Worm (Caenorhabditis elegans) whole organism, L3 larva: ENCODE data around the gene scly-1.

Experiments used
- ceh-16 ChIP-seq: sonication (generic microtip); optimal IDR thresholded peaks from 2 replicates; lab custom pipeline; 2017; ENCODE audit warnings: missing biosample characterization, missing genetic modification characterization
- daf-12 ChIP-seq: fragments of 150-350 bp; optimal IDR thresholded peaks from 2 replicates; lab custom pipeline; 2014; ENCODE audit warnings: missing biosample characterization, missing genetic modification reagents, missing genetic modification characterization
- egl-27 ChIP-seq: sonication (generic microtip); optimal IDR thresholded peaks from 4 replicates; lab custom pipeline; 2017; ENCODE audit warnings: missing biosample characterization, missing genetic modification reagents, missing genetic modification characterization
- egl-5 ChIP-seq: fragments of 150-350 bp; optimal IDR thresholded peaks from 2 replicates; lab custom pipeline; 2017; ENCODE audit warnings: missing biosample characterization, missing genetic modification reagents, missing genetic modification characterization, inconsistent platforms
- elt-1 ChIP-seq: fragments of 150-350 bp; optimal IDR thresholded peaks from 2 replicates; lab custom pipeline; 2014; ENCODE audit warnings: missing biosample characterization, missing genetic modification characterization
- elt-2 ChIP-seq: sonication (generic microtip); optimal IDR thresholded peaks from 2 replicates; lab custom pipeline; 2016; ENCODE audit warnings: missing genetic modification reagents, mild to moderate bottlenecking, missing genetic modification characterization, missing compliant biosample characterization
- elt-3 ChIP-seq, 3 experiments: fragments of 150-350 bp in 1 of 3; sonication (generic microtip) in 2 of 3; optimal IDR thresholded peaks; 2 replicates in 2 of 3; 4 replicates in 1 of 3; lab custom pipeline; 2014 to 2017; ENCODE audit warnings: missing biosample characterization in 3 of 3, missing genetic modification characterization in 3 of 3
- eor-1 ChIP-seq, 2 experiments: fragments of 150-350 bp; optimal IDR thresholded peaks; 2 replicates each; lab custom pipeline; 2014 to 2018; ENCODE audit warnings: missing biosample characterization in 2 of 2, missing genetic modification characterization in 2 of 2
- fkh-10 ChIP-seq: sonication (generic microtip); optimal IDR thresholded peaks from 2 replicates; lab custom pipeline; 2017; ENCODE audit warnings: missing biosample characterization, missing genetic modification reagents, missing genetic modification characterization
- fkh-2 ChIP-seq: fragments of 150-350 bp; optimal IDR thresholded peaks from 2 replicates; lab custom pipeline; 2014; ENCODE audit warnings: missing biosample characterization, missing genetic modification reagents, missing genetic modification characterization
- fos-1 ChIP-seq: fragments of 150-350 bp; optimal IDR thresholded peaks from 2 replicates; lab custom pipeline; 2014; ENCODE audit warnings: missing biosample characterization, missing genetic modification characterization
- jun-1 ChIP-seq: fragments of 150-350 bp; optimal IDR thresholded peaks from 2 replicates; lab custom pipeline; 2014; ENCODE audit warnings: missing biosample characterization, missing genetic modification reagents, missing genetic modification characterization
- lin-15B ChIP-seq: fragments of 150-350 bp; optimal IDR thresholded peaks from 2 replicates; lab custom pipeline; 2014; ENCODE audit warnings: missing biosample characterization, missing genetic modification characterization
- lin-39 ChIP-seq: fragments of 150-350 bp; optimal IDR thresholded peaks from 2 replicates; lab custom pipeline; 2018; ENCODE audit warnings: missing biosample characterization, missing genetic modification reagents, missing genetic modification characterization
- lsy-12 ChIP-seq: sonication (generic microtip); optimal IDR thresholded peaks from 2 replicates; lab custom pipeline; 2016; ENCODE audit warnings: mild to moderate bottlenecking, missing genetic modification characterization, missing compliant biosample characterization
- mml-1 ChIP-seq: fragments of 150-350 bp; sonication (generic microtip); optimal IDR thresholded peaks from 3 replicates; lab custom pipeline; 2014; ENCODE audit warnings: missing biosample characterization, missing genetic modification characterization
- nfya-1 ChIP-seq: sonication (generic microtip); optimal IDR thresholded peaks from 2 replicates; lab custom pipeline; 2017; ENCODE audit warnings: missing genetic modification characterization, mild to moderate bottlenecking, missing compliant biosample characterization, antibody characterized with exemption, moderate library complexity; ENCODE audit not compliant: insufficient read depth
- nhr-11 ChIP-seq: fragments of 150-350 bp; optimal IDR thresholded peaks from 2 replicates; lab custom pipeline; 2014; ENCODE audit warnings: missing biosample characterization, missing genetic modification characterization
- nhr-12 ChIP-seq: fragments of 150-350 bp; optimal IDR thresholded peaks from 2 replicates; lab custom pipeline; 2014; ENCODE audit warnings: missing biosample characterization, missing genetic modification characterization
- nhr-23 ChIP-seq: fragments of 150-350 bp; optimal IDR thresholded peaks from 2 replicates; lab custom pipeline; 2014; ENCODE audit warnings: missing biosample characterization, missing genetic modification reagents, missing genetic modification characterization
- nhr-237 ChIP-seq: fragments of 150-350 bp; optimal IDR thresholded peaks from 2 replicates; lab custom pipeline; 2014; ENCODE audit warnings: missing biosample characterization, missing genetic modification characterization
- nhr-28 ChIP-seq: fragments of 150-350 bp; optimal IDR thresholded peaks from 2 replicates; lab custom pipeline; 2014; ENCODE audit warnings: missing biosample characterization, missing genetic modification characterization
- nhr-43 ChIP-seq: sonication (generic microtip); optimal IDR thresholded peaks from 2 replicates; lab custom pipeline; 2016; ENCODE audit warnings: mild to moderate bottlenecking, missing genetic modification characterization, missing compliant biosample characterization; ENCODE audit not compliant: poor library complexity, severe bottlenecking
- pqm-1 ChIP-seq: fragments of 150-350 bp; optimal IDR thresholded peaks from 2 replicates; lab custom pipeline; 2017; ENCODE audit warnings: missing biosample characterization, missing genetic modification characterization, inconsistent platforms
- skn-1 ChIP-seq: fragments of 150-350 bp; optimal IDR thresholded peaks from 2 replicates; lab custom pipeline; 2014; ENCODE audit warnings: missing biosample characterization, missing genetic modification characterization
- tbx-2 ChIP-seq: sonication (generic microtip); optimal IDR thresholded peaks from 2 replicates; lab custom pipeline; 2016; ENCODE audit warnings: mild to moderate bottlenecking, missing genetic modification characterization, missing compliant biosample characterization
- unc-62 ChIP-seq: fragments of 150-350 bp; sonication (generic microtip); optimal IDR thresholded peaks from 4 replicates; lab custom pipeline; 2014; ENCODE audit warnings: missing biosample characterization, missing genetic modification reagents, missing genetic modification characterization
- ztf-4 ChIP-seq: fragments of 150-350 bp; optimal IDR thresholded peaks from 2 replicates; lab custom pipeline; 2014; ENCODE audit warnings: missing biosample characterization, missing genetic modification characterization

scly-1 gene

DNA sequence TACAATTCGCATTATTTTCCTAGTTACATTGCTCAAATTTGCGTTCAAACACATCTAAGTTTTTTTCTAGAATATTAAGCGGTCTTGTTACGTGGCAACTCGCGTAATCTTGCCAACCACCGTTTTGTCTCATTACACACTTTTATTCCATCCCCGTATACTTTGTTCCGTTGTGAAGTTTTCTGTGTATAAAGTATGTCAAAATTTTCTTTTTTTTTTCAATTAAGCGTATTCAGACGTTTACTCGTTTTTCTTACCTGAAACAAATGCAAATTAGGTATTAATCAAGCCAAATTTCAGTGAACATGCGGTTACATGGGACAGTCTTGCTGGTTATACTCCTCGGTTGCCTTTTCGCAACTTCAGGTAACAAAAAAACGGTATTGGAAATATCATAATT lies 33.9 kb downstream of the scly-1 start, which contains the start of gene T24H7.2:
Gene T24H7.2, plus strand, starts transcription at position 301 of the 400 bp plus-strand sequence.
- no peak for TF ChIP-seq lsy-12
- no peak for TF ChIP-seq lin-15B (tag; lab: Kevin White, UChicago)
- no peak for TF ChIP-seq egl-5
- TF ChIP-seq mml-1 (tag; lab: Kevin White, UChicago) = no peak
- no peak for TF ChIP-seq eor-1 (tag; optimal IDR thresholded peaks at IDR 0.05; lab: Kevin White, UChicago)
- no peak for TF ChIP-seq nhr-43 (tag; lab: Kevin White, UChicago)
- TF ChIP-seq unc-62 (GFP tag; lab: Kevin White, UChicago) = no peak
- no peak for TF ChIP-seq lin-39
- TF ChIP-seq nhr-28 (tag; lab: Kevin White, UChicago) = no peak
- TF ChIP-seq skn-1 (tag; lab: Kevin White, UChicago) = no peak
- no peak for TF ChIP-seq nhr-23 (tag; lab: Kevin White, UChicago)

DNA sequence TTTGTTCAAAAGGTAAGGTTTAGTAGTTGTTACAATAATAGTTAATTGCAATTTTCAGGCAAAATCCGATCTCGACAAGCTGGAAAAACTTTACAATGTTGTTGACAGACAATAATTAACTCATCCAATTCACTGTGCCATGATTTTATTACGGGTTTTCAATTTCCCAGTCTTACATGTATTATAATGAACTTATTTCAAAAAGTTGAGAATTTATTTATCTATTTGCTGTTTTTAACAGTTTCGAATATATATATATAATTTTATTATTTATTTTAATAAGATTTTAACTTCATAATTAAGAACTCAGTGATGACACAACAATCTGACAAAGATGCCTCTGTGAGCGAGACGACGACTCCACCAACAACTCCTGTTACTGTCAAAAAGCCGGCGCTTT lies 34.8 kb downstream of the scly-1 start, which contains the start of gene lelo-1:
Gene lelo-1, plus strand, starts transcription at position 301 of the 400 bp plus-strand sequence.
- no peak for TF ChIP-seq ceh-16 (tag; lab: Kevin White, UChicago)
- TF ChIP-seq nfya-1 = no peak
- no peak for TF ChIP-seq lin-39
- TF ChIP-seq elt-1 (tag; lab: Kevin White, UChicago) = no peak
- no peak for TF ChIP-seq daf-12
- no peak for TF ChIP-seq fos-1 (tag; lab: Kevin White, UChicago)
- TF ChIP-seq nhr-237 (tag; lab: Kevin White, UChicago) = no peak
- no peak for TF ChIP-seq nhr-43 (tag; lab: Kevin White, UChicago)
- TF ChIP-seq tbx-2 (tag; lab: Kevin White, UChicago) = no peak
- TF ChIP-seq, all 47 proteins: peak for 0

DNA sequence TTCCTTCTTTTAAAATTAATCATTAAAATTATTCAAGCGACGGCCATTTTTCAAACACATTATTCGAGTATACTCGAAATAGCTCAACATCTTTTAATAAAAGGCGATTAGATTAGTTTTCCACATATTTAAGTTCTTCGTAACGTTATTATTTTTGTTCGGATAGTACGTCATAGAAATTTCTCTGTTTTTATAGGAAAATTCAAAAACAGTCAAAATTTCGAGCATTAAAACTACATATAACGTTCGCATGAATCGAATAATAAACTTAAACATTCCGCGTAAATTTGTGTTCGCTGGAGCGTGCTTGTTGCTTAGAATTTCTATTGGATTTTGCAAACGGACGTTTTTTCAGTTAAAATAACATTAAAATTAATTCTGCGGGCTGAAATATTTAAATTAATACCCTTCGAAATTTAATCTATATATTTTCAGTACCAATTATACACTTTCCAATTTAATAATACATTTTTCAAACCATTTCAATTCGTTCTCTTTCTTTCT lies 35.7 kb downstream of the scly-1 start, which contains the start of gene blos-4:
Gene blos-4, plus strand, starts transcription at position 51 of the 504 bp plus-strand sequence.
- TF ChIP-seq nhr-237 (tag; lab: Kevin White, UChicago) (no peak), fkh-10 (GFP tag; lab: Kevin White, UChicago) (no peak), mml-1 (tag; lab: Kevin White, UChicago) (no peak), unc-62 (GFP tag; lab: Kevin White, UChicago) (no peak)

DNA sequence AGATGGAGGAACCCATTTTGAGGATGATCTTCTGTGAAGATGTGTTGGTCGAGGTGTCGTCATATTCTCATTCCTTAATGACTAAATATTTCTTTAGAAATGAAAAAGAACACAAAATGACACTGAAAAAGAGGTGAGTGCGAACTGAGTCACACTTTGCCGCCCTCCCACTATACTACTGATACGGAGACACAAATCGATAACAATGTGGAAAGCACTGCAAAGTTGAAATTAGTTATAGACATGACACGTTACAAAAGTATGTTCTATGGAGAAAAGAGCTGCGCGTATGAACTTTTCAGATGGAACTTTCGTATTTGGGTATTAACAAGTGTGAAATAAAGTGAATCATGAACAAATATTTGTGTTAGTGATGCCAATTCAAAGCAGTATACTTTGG lies 36.7 kb downstream of the scly-1 start, which contains the start of gene tat-4:
Gene tat-4, minus strand, starts transcription at position 117 of the 400 bp plus-strand sequence.
- TF ChIP-seq pqm-1 (peak; percentile 69), nhr-12 (tag; lab: Kevin White, UChicago) (no peak), elt-2 (tag; lab: Kevin White, UChicago) (peak; percentile 49)

DNA sequence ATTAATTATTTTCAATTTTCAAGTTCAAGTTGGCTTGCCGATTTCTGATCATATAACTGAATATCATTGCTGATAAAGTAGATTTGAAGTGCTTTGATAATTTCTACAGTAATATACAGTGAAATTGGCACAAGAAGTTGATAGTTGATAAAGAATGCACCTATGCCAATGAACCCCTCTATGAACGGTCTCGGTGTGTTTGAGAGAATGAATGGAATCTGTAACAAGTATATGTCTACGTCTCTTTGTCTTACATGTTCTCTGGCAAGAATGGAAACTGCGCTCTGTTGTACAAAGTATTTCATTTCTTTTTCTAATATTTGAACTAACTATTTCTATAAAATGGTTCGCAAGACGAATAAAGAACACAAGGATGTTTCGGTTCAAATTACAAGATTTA lies 39.1 kb downstream of the scly-1 start, which contains the start of gene T24H7.8:
Gene T24H7.8, plus strand, starts transcription at position 301 of the 400 bp plus-strand sequence.
- TF ChIP-seq elt-3 (tag; optimal IDR thresholded peaks at IDR 0.05; lab: Kevin White, UChicago) = no peak
- no peak for TF ChIP-seq egl-27 (tag; lab: Kevin White, UChicago)
- TF ChIP-seq nhr-11 (tag; lab: Kevin White, UChicago) = no peak
- no peak for TF ChIP-seq ztf-4 (tag; lab: Kevin White, UChicago)
- no peak for TF ChIP-seq fkh-2 (tag; lab: Kevin White, UChicago)
- TF ChIP-seq lin-39 = no peak
- no peak for TF ChIP-seq eor-1 (tag; optimal IDR thresholded peaks at IDR 0.05; lab: Kevin White, UChicago)
- TF ChIP-seq pqm-1 = no peak
- no peak for TF ChIP-seq fkh-10 (GFP tag; lab: Kevin White, UChicago)
- TF ChIP-seq jun-1 = no peak
- no peak for TF ChIP-seq tbx-2 (tag; lab: Kevin White, UChicago)
- TF ChIP-seq mml-1 (tag; lab: Kevin White, UChicago) = no peak
- TF ChIP-seq skn-1 (tag; lab: Kevin White, UChicago) = no peak
- no peak for TF ChIP-seq ceh-16 (tag; lab: Kevin White, UChicago)
